Worm (Caenorhabditis elegans): Measurements from ENCODE around the gene nhr-66.

DNA sequence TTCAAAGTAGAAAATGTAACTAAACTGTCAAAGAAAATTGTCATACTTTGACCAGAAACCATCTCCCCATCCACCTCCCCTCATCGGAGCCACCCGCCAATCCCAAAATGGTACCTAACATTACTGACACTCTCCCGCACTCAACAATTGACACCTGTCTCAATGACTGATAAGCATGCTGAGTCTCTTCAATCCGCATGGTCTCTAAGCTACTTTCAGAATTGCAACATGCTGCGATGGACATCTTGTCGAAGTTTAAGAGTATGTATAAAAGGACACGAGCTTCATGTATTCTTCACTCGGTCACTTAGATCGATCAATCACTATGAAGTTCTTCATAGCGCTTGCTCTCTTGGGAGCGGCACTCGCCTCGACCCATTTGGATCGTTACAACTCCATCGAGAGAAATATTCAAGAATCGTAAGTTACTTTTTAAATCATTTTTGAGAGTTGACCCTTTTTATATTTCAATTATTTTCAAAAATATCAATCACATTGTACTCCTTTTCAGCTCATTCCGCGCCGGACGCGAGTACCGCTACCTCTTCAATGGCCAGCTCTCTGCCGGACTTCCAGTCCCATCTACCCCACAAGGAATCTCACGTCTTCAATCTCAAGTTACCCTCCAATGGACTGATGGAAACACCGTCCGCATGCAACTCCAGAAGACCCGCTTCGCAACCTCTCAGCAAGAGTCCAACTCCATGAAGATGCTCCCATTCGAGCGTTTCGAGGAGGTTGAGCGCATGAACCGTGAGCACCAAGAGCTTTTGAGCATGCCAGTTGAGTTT, 24.6 kb upstream of the nhr-66 start, which contains the start of gene vit-6:
- no peak for TF ChIP-seq sea-1 (GFP tag; conservative IDR thresholded peaks at IDR 0.05)
- no peak for TF ChIP-seq flt-1 (GFP tag; IDR thresholded peaks at IDR 0.05)
- no peak for TF ChIP-seq ama-1 (optimal IDR thresholded peaks at IDR 0.05)
- TF ChIP-seq pes-1 (GFP tag; IDR thresholded peaks at IDR 0.05), result no peak
- no peak for TF ChIP-seq tbx-37 (GFP tag; conservative IDR thresholded peaks at IDR 0.05)
- no peak for TF ChIP-seq ceh-13 (GFP tag; optimal IDR thresholded peaks at IDR 0.05)
- TF ChIP-seq hnd-1 (tag; optimal IDR thresholded peaks at IDR 0.05), result no peak
- no peak for TF ChIP-seq ceh-36 (tag; optimal IDR thresholded peaks at IDR 0.05)
- TF ChIP-seq F13C5.2 (tag; optimal IDR thresholded peaks at IDR 0.05), result no peak
- TF ChIP-seq ets-7 (tag; optimal IDR thresholded peaks at IDR 0.05), result no peak
- TF ChIP-seq hmg-4 (GFP tag; optimal IDR thresholded peaks at IDR 0.05), result no peak
- no peak for TF ChIP-seq tra-4 (tag; optimal IDR thresholded peaks at IDR 0.05)
- no peak for TF ChIP-seq tbx-11 (GFP tag; IDR thresholded peaks at IDR 0.05)
- no peak for TF ChIP-seq B0310.2 (tag; optimal IDR thresholded peaks at IDR 0.05)
